Fruit fly (Drosophila melanogaster) whole organism, wandering third instar larva: ENCODE measurements around the gene PpD3.

ENCODE experiments used
- Sp1 ChIP-seq: fragments of 200-800 bp; sonication (Bioruptor generic); optimal IDR thresholded peaks from 3 replicates; lab custom pipeline; 2019; ENCODE audit warnings: missing biosample characterization, mild to moderate bottlenecking, missing genetic modification characterization, moderate library complexity
- br ChIP-seq: fragments of 200-800 bp; sonication (Bioruptor generic); optimal IDR thresholded peaks from 2 replicates; lab custom pipeline; 2016; ENCODE audit warnings: missing biosample characterization, missing genetic modification characterization

dm6 chr3R:9705008-9705628, 42.6 kb upstream of the PpD3 start, which contains the start of gene Unc-115a:
- TF ChIP-seq Sp1 (GFP tag; lab: Kevin White, UChicago) (peak; percentile 57), br (GFP tag; lab: Kevin White, UChicago) (no peak)
